Worm (Caenorhabditis elegans) whole organism, L2 larva: ENCODE data around the gene srbc-37.

Source experiments
- ama-1 ChIP-seq: fragments of 150-350 bp; optimal IDR thresholded peaks from 2 replicates; lab custom pipeline; 2018; ENCODE audit warnings: inconsistent platforms
- elt-1 ChIP-seq: fragments of 150-350 bp; optimal IDR thresholded peaks from 2 replicates; lab custom pipeline; 2014; ENCODE audit warnings: missing biosample characterization, missing genetic modification characterization
- elt-3 ChIP-seq: sonication (generic microtip); optimal IDR thresholded peaks from 2 replicates; lab custom pipeline; 2017; ENCODE audit warnings: missing biosample characterization, missing genetic modification characterization
- lin-39 ChIP-seq: fragments of 150-350 bp; optimal IDR thresholded peaks from 2 replicates; lab custom pipeline; 2014; ENCODE audit warnings: missing biosample characterization, missing genetic modification reagents, missing genetic modification characterization
- mdl-1 ChIP-seq, 2 experiments: fragments of 150-350 bp in 1 of 2; sonication (generic microtip) in 1 of 2; optimal IDR thresholded peaks; 2 replicates each; lab custom pipeline; 2017; ENCODE audit warnings: missing biosample characterization in 2 of 2, missing genetic modification characterization in 2 of 2
- unc-62 ChIP-seq: fragments of 150-350 bp; optimal IDR thresholded peaks from 2 replicates; lab custom pipeline; 2014; ENCODE audit warnings: missing biosample characterization, missing genetic modification reagents, missing genetic modification characterization

DNA sequence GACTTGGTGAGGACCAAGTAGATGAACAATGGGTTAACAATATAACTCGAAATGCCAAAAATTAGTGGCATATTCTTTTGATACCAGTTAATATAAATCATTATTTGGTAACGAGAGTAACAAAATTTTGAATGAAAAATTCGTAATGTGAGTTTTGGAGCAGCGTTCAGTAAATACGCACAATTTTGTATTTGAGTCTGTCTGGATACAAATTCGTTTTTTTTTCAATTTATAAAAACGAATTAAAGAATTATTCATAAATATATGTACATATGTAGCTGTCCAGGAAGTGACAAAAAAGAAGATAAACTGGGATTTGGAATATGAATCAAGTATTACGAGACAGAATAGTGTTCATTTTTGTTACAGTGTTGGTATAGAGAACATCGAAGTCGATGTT lies 49.4 kb upstream of the srbc-37 start, which contains the start of gene srj-5:
- TF ChIP-seq lin-39 (tag; lab: Kevin White, UChicago) (no peak), elt-3 (tag; lab: Kevin White, UChicago) (no peak), elt-1 (tag; lab: Kevin White, UChicago) (no peak), mdl-1 (tag; optimal IDR thresholded peaks at IDR 0.05; lab: Kevin White, UChicago) (no peak), ama-1 (lab: Kevin White, UChicago) (no peak), unc-62 (no peak)
